Fruit fly (Drosophila melanogaster): Measurements from ENCODE around the gene Prp40.

Prp40 gene

dm6 chr2L:3000517-3000934, 22.5 kb upstream of the Prp40 start (continued):
- TF ChIP-seq scrt (GFP tag; optimal IDR thresholded peaks at IDR 0.05) (peak; percentile 45), Scr (GFP tag; IDR thresholded peaks at IDR 0.05; ENCODE audit: partially characterized antibody) (peak; percentile 57), crol (GFP tag; IDR thresholded peaks at IDR 0.05) (0 out of 2 replicates have a peak, but pooled peaks have one; percentile 29), cad (GFP tag; optimal IDR thresholded peaks at IDR 0.05) (peak; percentile 83), hbn (GFP tag; IDR thresholded peaks at IDR 0.05; ENCODE audit: partially characterized antibody) (no peak; the same call in 1 of the 2 replicates), bab2 (GFP tag; optimal IDR thresholded peaks at IDR 0.05) (no peak), CG2129 (GFP tag; IDR thresholded peaks at IDR 0.05; ENCODE audit: partially characterized antibody) (peak; percentile 31; the same call in 1 of the 2 replicates), amos (GFP tag; IDR thresholded peaks at IDR 0.05; ENCODE audit: partially characterized antibody) (peak; percentile 20; the same call in 1 of the 2 replicates), Optix (GFP tag; IDR thresholded peaks at IDR 0.05) (no peak), CG16813 (GFP tag; IDR thresholded peaks at IDR 0.05; ENCODE audit: partially characterized antibody) (peak; percentile 31; the same call in 1 of the 3 replicates), sna (GFP tag; IDR thresholded peaks at IDR 0.05; ENCODE audit: partially characterized antibody) (0 out of 2 replicates have a peak, but pooled peaks have one; percentile 35), jing (GFP tag; optimal IDR thresholded peaks at IDR 0.05) (no peak), gsb-n (tag; optimal IDR thresholded peaks at IDR 0.05) (peak; percentile 26), CG10366 (GFP tag; IDR thresholded peaks at IDR 0.05) (no peak), kah (GFP tag; optimal IDR thresholded peaks at IDR 0.05) (peak; percentile 79), p53 (GFP tag; optimal IDR thresholded peaks at IDR 0.05) (no peak), Rx (GFP tag; IDR thresholded peaks at IDR 0.05) (no peak)

dm6 chr2L:3001953-3002352, 21.1 kb upstream of the Prp40 start:
- no peak for TF ChIP-seq chinmo (GFP tag; IDR thresholded peaks at IDR 0.05; ENCODE audit: partially characterized antibody)
- no peak for TF ChIP-seq otp (GFP tag; IDR thresholded peaks at IDR 0.05)
- TF ChIP-seq Deaf1 (tag; optimal IDR thresholded peaks at IDR 0.05) = no peak
- peak; percentile 49 for TF ChIP-seq Ets65A (GFP tag)
- no peak for TF ChIP-seq caup (GFP tag; optimal IDR thresholded peaks at IDR 0.05; ENCODE audit: severe bottlenecking)
- TF ChIP-seq gem (tag; optimal IDR thresholded peaks at IDR 0.05) = peak; percentile 22
- TF ChIP-seq Xrp1 (GFP tag; IDR thresholded peaks at IDR 0.05) = peak; percentile 9; the same call in 1 of the 2 replicates
- TF ChIP-seq ato (GFP tag; IDR thresholded peaks at IDR 0.05; ENCODE audit: partially characterized antibody) = no peak
- peak; percentile 13 for TF ChIP-seq Sox102F (GFP tag; optimal IDR thresholded peaks at IDR 0.05)
- TF ChIP-seq crol (GFP tag; IDR thresholded peaks at IDR 0.05) = no peak
- peak; percentile 50 for TF ChIP-seq sens (GFP tag)

- TF ChIP-seq CG17186 (GFP tag; optimal IDR thresholded peaks at IDR 0.05) (peak; percentile 2), Nf-YA (GFP tag; IDR thresholded peaks at IDR 0.05) (peak; percentile 50; the same call in 1 of the 2 replicates), CG8924 (tag; optimal IDR thresholded peaks at IDR 0.05) (peak; percentile 65), CG4730 (GFP tag; IDR thresholded peaks at IDR 0.05) (no peak), CG4404 (GFP tag; IDR thresholded peaks at IDR 0.05) (no peak), trh (GFP tag; optimal IDR thresholded peaks at IDR 0.05) (no peak), amos (GFP tag; IDR thresholded peaks at IDR 0.05; ENCODE audit: partially characterized antibody) (no peak), pnt (GFP tag; optimal IDR thresholded peaks at IDR 0.05) (no peak), lov (optimal IDR thresholded peaks at IDR 0.05) (no peak), lov (GFP tag; IDR thresholded peaks at IDR 0.05) (no peak), CG6272 (GFP tag; IDR thresholded peaks at IDR 0.05) (no peak), Lhr (GFP tag; optimal IDR thresholded peaks at IDR 0.05) (peak; percentile 16), CG10209 (GFP tag; optimal IDR thresholded peaks at IDR 0.05) (peak; percentile 40), gem (tag; optimal IDR thresholded peaks at IDR 0.05) (peak; percentile 76), kay (GFP tag; optimal IDR thresholded peaks at IDR 0.05) (no peak), Jarid2 (GFP tag; optimal IDR thresholded peaks at IDR 0.05) (no peak), HmgD (GFP tag; optimal IDR thresholded peaks at IDR 0.05) (no peak), Drgx (GFP tag; IDR thresholded peaks at IDR 0.05) (peak; percentile 76), mld (GFP tag; IDR thresholded peaks at IDR 0.05; ENCODE audit: partially characterized antibody) (no peak), abd-A (tag; optimal IDR thresholded peaks at IDR 0.05) (no peak), ash1 (GFP tag; optimal IDR thresholded peaks at IDR 0.05) (no peak), CG14965 (GFP tag; optimal IDR thresholded peaks at IDR 0.05; ENCODE audit: borderline replicate concordance) (no peak), inv (GFP tag; IDR thresholded peaks at IDR 0.05; ENCODE audit: partially characterized antibody) (no peak)
Observed at dm6 chr2L:3003399-3003798, 19.6 kb upstream of the Prp40 start.
